Fruit fly (Drosophila melanogaster) Kc167 (cell line): ENCODE measurements around the gene Dis3.

Experiments used
- Myc ChIP-seq: fragments of >200 bp; optimal IDR thresholded peaks from 2 replicates; lab custom pipeline; 2017; ENCODE audit warnings: missing external identifiers
- Sin3A ChIP-seq: fragments of >200 bp; optimal IDR thresholded peaks from 2 replicates; lab custom pipeline; 2018; ENCODE audit warnings: missing external identifiers
- h ChIP-seq: fragments of >200 bp; optimal IDR thresholded peaks from 3 replicates; lab custom pipeline; 2018; ENCODE audit warnings: missing external identifiers
- insv ChIP-seq: fragments of >200 bp; optimal IDR thresholded peaks from 3 replicates; lab custom pipeline; 2018; ENCODE audit warnings: missing external identifiers
- psq ChIP-seq: fragments of >200 bp; optimal IDR thresholded peaks from 2 replicates; lab custom pipeline; 2017; ENCODE audit warnings: missing external identifiers
- ttk ChIP-seq: sonication (Bioruptor generic); optimal IDR thresholded peaks from 2 replicates; lab custom pipeline; 2017; ENCODE audit warnings: missing external identifiers

Gene Dis3

dm6 chr3R:24372662-24373061 is 39.4 kb downstream of the Dis3 start, which contains the start of gene CG17782:
TSS of gene CG17782 (minus strand) at chr3R:24372762.
- TF ChIP-seq ttk (lab: Kevin White, UChicago) (no peak), h (lab: Kevin White, UChicago) (no peak), Myc (lab: Kevin White, UChicago) (no peak), insv (lab: Kevin White, UChicago) (no peak), psq (lab: Kevin White, UChicago) (no peak), Sin3A (lab: Kevin White, UChicago) (no peak)

dm6 chr3R:24375561-24375960 is 42.3 kb downstream of the Dis3 start, which contains the start of gene CG17781:
TSS of gene CG17781 (minus strand) at chr3R:24375661.
- no peak for TF ChIP-seq insv (lab: Kevin White, UChicago)
- TF ChIP-seq Myc (lab: Kevin White, UChicago) = no peak
- TF ChIP-seq psq (lab: Kevin White, UChicago) = no peak
- no peak for TF ChIP-seq h (lab: Kevin White, UChicago)
- no peak for TF ChIP-seq ttk (lab: Kevin White, UChicago)
- TF ChIP-seq Sin3A (lab: Kevin White, UChicago) = no peak

dm6 chr3R:24376565-24376964 is 43.3 kb downstream of the Dis3 start, which contains the start of gene CG33342:
TSS of gene CG33342 (plus strand) at chr3R:24376865.
- TF ChIP-seq Sin3A (lab: Kevin White, UChicago) (no peak), ttk (lab: Kevin White, UChicago) (no peak), psq (lab: Kevin White, UChicago) (no peak), Myc (lab: Kevin White, UChicago) (no peak), insv (lab: Kevin White, UChicago) (no peak), h (lab: Kevin White, UChicago) (no peak)

- no peak for TF ChIP-seq ttk (lab: Kevin White, UChicago)
- TF ChIP-seq insv (lab: Kevin White, UChicago) = no peak
- no peak for TF ChIP-seq h (lab: Kevin White, UChicago)
- no peak for TF ChIP-seq Sin3A (lab: Kevin White, UChicago)
- no peak for TF ChIP-seq Myc (lab: Kevin White, UChicago)
- no peak for TF ChIP-seq psq (lab: Kevin White, UChicago)
These were observed 51.7 kb downstream of the Dis3 start, which contains the start of gene CG17780 for dm6 chr3R:24384952-24385351. TSS of gene CG17780 (minus strand) at chr3R:24385052.

- TF ChIP-seq ttk (lab: Kevin White, UChicago) = no peak
- TF ChIP-seq Myc (lab: Kevin White, UChicago) = no peak
- TF ChIP-seq Sin3A (lab: Kevin White, UChicago) = no peak
- no peak for TF ChIP-seq h (lab: Kevin White, UChicago)
- no peak for TF ChIP-seq psq (lab: Kevin White, UChicago)
- TF ChIP-seq insv (lab: Kevin White, UChicago) = no peak
These were observed 53.2 kb downstream of the Dis3 start for dm6 chr3R:24386434-24386833.
